Fruit fly (Drosophila melanogaster) whole organism, embryonic: ENCODE data around the gene CG8117.

ENCODE experiments used
- Atf3 ChIP-seq: fragments of 200-800 bp; sonication (Bioruptor generic); optimal IDR thresholded peaks from 3 replicates; lab custom pipeline; 2016; ENCODE audit warnings: missing biosample characterization, missing genetic modification characterization
- CG10274 ChIP-seq: fragments of 200-800 bp; sonication (Bioruptor generic); optimal IDR thresholded peaks from 3 replicates; lab custom pipeline; 2017; ENCODE audit warnings: missing biosample characterization, mild to moderate bottlenecking, missing genetic modification characterization
- CG11560 ChIP-seq: fragments of 200-800 bp; sonication (Bioruptor generic); IDR thresholded peaks from 3 replicates; pipeline ENCODE4 v1.3.6; 2022; ENCODE audit warnings: missing biosample characterization, missing genetic modification characterization
- CG12942 ChIP-seq: fragments of 200-800 bp; sonication (Bioruptor generic); optimal IDR thresholded peaks from 3 replicates; lab custom pipeline; 2016; ENCODE audit warnings: missing biosample characterization, missing genetic modification characterization
- CG13624 ChIP-seq: fragments of 200-800 bp; sonication (Bioruptor generic); optimal IDR thresholded peaks from 2 replicates; lab custom pipeline; 2016; ENCODE audit warnings: missing biosample characterization, missing genetic modification characterization
- CG14860 ChIP-seq: fragments of 200-800 bp; sonication (Bioruptor generic); IDR thresholded peaks from 3 replicates; pipeline ENCODE4 v1.3.6; 2022; ENCODE audit warnings: missing biosample characterization, missing genetic modification characterization; ENCODE audit not compliant: partially characterized antibody
- CG15696 ChIP-seq: fragments of 200-800 bp; sonication (Bioruptor generic); optimal IDR thresholded peaks from 2 replicates; lab custom pipeline; 2019; ENCODE audit warnings: missing biosample characterization, mild to moderate bottlenecking, missing genetic modification characterization, moderate library complexity
- CG16813 ChIP-seq: fragments of 200-800 bp; sonication (Bioruptor generic); IDR thresholded peaks from 3 replicates; pipeline ENCODE4 v1.3.6; 2022; ENCODE audit warnings: missing biosample characterization, missing genetic modification characterization; ENCODE audit not compliant: partially characterized antibody
- CG17802 ChIP-seq: fragments of 200-800 bp; sonication (Bioruptor generic); optimal IDR thresholded peaks from 2 replicates; lab custom pipeline; 2018; ENCODE audit warnings: missing biosample characterization, mild to moderate bottlenecking, missing genetic modification characterization, moderate library complexity
- CG17912 ChIP-seq: fragments of 200-800 bp; sonication (Bioruptor generic); optimal IDR thresholded peaks from 2 replicates; lab custom pipeline; 2018; ENCODE audit warnings: missing biosample characterization, mild to moderate bottlenecking, missing genetic modification characterization
- CG1832 ChIP-seq: fragments of 200-800 bp; sonication (Bioruptor generic); optimal IDR thresholded peaks from 2 replicates; lab custom pipeline; 2017; ENCODE audit warnings: missing biosample characterization, mild to moderate bottlenecking, missing genetic modification characterization, inconsistent platforms
- CG18599 ChIP-seq: fragments of 200-800 bp; sonication (Bioruptor generic); optimal IDR thresholded peaks from 3 replicates; lab custom pipeline; 2017; ENCODE audit warnings: missing biosample characterization, missing genetic modification characterization, mild to moderate bottlenecking, moderate library complexity, missing genetic modification reagents
- CG3281 ChIP-seq: fragments of 200-800 bp; sonication (Bioruptor generic); optimal IDR thresholded peaks from 3 replicates; lab custom pipeline; 2017; ENCODE audit warnings: missing biosample characterization, mild to moderate bottlenecking, missing genetic modification characterization
- CG34376 ChIP-seq: fragments of 200-800 bp; sonication (Bioruptor generic); optimal IDR thresholded peaks from 2 replicates; lab custom pipeline; 2018; ENCODE audit warnings: missing biosample characterization, mild to moderate bottlenecking, missing genetic modification characterization
- CG4404 ChIP-seq: fragments of 200-800 bp; sonication (Bioruptor generic); IDR thresholded peaks from 2 replicates; pipeline ENCODE4 v1.3.6; 2022; ENCODE audit warnings: missing biosample characterization, missing genetic modification characterization
- CG6654 ChIP-seq: fragments of 200-800 bp; sonication (Bioruptor generic); optimal IDR thresholded peaks from 2 replicates; lab custom pipeline; 2017; ENCODE audit warnings: missing biosample characterization, mild to moderate bottlenecking, missing genetic modification characterization
- CG7556 ChIP-seq: fragments of 200-800 bp; sonication (Bioruptor generic); optimal IDR thresholded peaks from 2 replicates; lab custom pipeline; 2017; ENCODE audit warnings: missing biosample characterization, mild to moderate bottlenecking, missing genetic modification characterization
- CG9932 ChIP-seq: fragments of 200-800 bp; sonication (Bioruptor generic); IDR thresholded peaks from 2 replicates; pipeline ENCODE4 v1.3.6; 2022; ENCODE audit warnings: missing biosample characterization, missing genetic modification characterization
- D19B ChIP-seq: fragments of 200-800 bp; sonication (Bioruptor generic); optimal IDR thresholded peaks from 2 replicates; lab custom pipeline; 2017; ENCODE audit warnings: missing biosample characterization, mild to moderate bottlenecking, missing genetic modification characterization
- Dip2 ChIP-seq: fragments of 200-800 bp; sonication (Bioruptor generic); IDR thresholded peaks from 2 replicates; pipeline ENCODE4 v1.3.6; 2022; ENCODE audit warnings: missing biosample characterization, missing genetic modification characterization
- Ets97D ChIP-seq: fragments of 200-800 bp; sonication (Bioruptor generic); optimal IDR thresholded peaks from 3 replicates; lab custom pipeline; 2016; ENCODE audit warnings: missing biosample characterization, missing genetic modification characterization
- Neu2 ChIP-seq: fragments of 200-800 bp; sonication (Bioruptor generic); optimal IDR thresholded peaks from 3 replicates; lab custom pipeline; 2016; ENCODE audit warnings: missing biosample characterization, missing genetic modification characterization, borderline replicate concordance
- Nf-YA ChIP-seq: fragments of 200-800 bp; sonication (Bioruptor generic); IDR thresholded peaks from 2 replicates; pipeline ENCODE4 v1.3.6; 2022; ENCODE audit warnings: missing biosample characterization, missing genetic modification characterization
- Scr ChIP-seq: fragments of 200-800 bp; sonication (Bioruptor generic); IDR thresholded peaks from 2 replicates; pipeline ENCODE4 v1.3.6; 2022; ENCODE audit warnings: missing biosample characterization, missing genetic modification characterization; ENCODE audit not compliant: partially characterized antibody
- Six4 ChIP-seq: fragments of 200-800 bp; sonication (Bioruptor generic); optimal IDR thresholded peaks from 2 replicates; lab custom pipeline; 2016; ENCODE audit warnings: missing biosample characterization, missing genetic modification characterization
- Sox102F ChIP-seq: fragments of 200-800 bp; sonication (Bioruptor generic); optimal IDR thresholded peaks from 2 replicates; lab custom pipeline; 2018; ENCODE audit warnings: missing biosample characterization, mild to moderate bottlenecking, missing genetic modification characterization, moderate library complexity
- Spps ChIP-seq: fragments of 200-800 bp; sonication (Bioruptor generic); optimal IDR thresholded peaks from 2 replicates; lab custom pipeline; 2018; ENCODE audit warnings: missing biosample characterization, mild to moderate bottlenecking, missing genetic modification characterization
- Taf1 ChIP-seq: fragments of 200-800 bp; sonication (Bioruptor generic); IDR thresholded peaks from 2 replicates; pipeline ENCODE4 v1.3.6; 2022; ENCODE audit warnings: missing biosample characterization, missing genetic modification characterization
- bsh ChIP-seq, 2 experiments: fragments of 200-800 bp; sonication (Bioruptor generic); optimal IDR thresholded peaks; 2 replicates each; lab custom pipeline; 2017 to 2018; ENCODE audit warnings: mild to moderate bottlenecking in 2 of 2, missing biosample characterization in 2 of 2, missing genetic modification characterization in 2 of 2, moderate library complexity in 1 of 2
- chm ChIP-seq: fragments of 200-800 bp; sonication (Bioruptor generic); IDR thresholded peaks from 2 replicates; pipeline ENCODE4 v1.3.6; 2022; ENCODE audit warnings: missing biosample characterization, missing genetic modification characterization
- chn ChIP-seq: fragments of 200-800 bp; sonication (Bioruptor generic); optimal IDR thresholded peaks from 2 replicates; lab custom pipeline; 2016; ENCODE audit warnings: missing biosample characterization, missing genetic modification characterization
- dati ChIP-seq: fragments of 200-800 bp; sonication (Bioruptor generic); IDR thresholded peaks from 2 replicates; pipeline ENCODE4 v1.3.6; 2022; ENCODE audit warnings: missing biosample characterization, missing genetic modification characterization
- emc ChIP-seq: fragments of 200-800 bp; sonication (Bioruptor generic); optimal IDR thresholded peaks from 2 replicates; lab custom pipeline; 2016; ENCODE audit warnings: missing biosample characterization, missing genetic modification characterization
- ems ChIP-seq: fragments of 200-800 bp; sonication (Bioruptor generic); optimal IDR thresholded peaks from 3 replicates; lab custom pipeline; 2016; ENCODE audit warnings: missing biosample characterization, missing genetic modification characterization
- en ChIP-seq: fragments of 200-800 bp; sonication (Bioruptor generic); optimal IDR thresholded peaks from 2 replicates; lab custom pipeline; 2016; ENCODE audit warnings: missing biosample characterization, missing genetic modification characterization
- ewg ChIP-seq: fragments of 200-800 bp; sonication (Bioruptor generic); optimal IDR thresholded peaks from 3 replicates; lab custom pipeline; 2017; ENCODE audit warnings: mild to moderate bottlenecking, missing biosample characterization, missing genetic modification reagents, missing genetic modification characterization
- ham ChIP-seq: fragments of 200-800 bp; sonication (Bioruptor generic); IDR thresholded peaks from 2 replicates; pipeline ENCODE4 v1.3.6; 2022; ENCODE audit warnings: missing biosample characterization, missing genetic modification characterization
- hkb ChIP-seq, 2 experiments: fragments of 200-800 bp in 1 of 2; fragments of >200 bp in 1 of 2; sonication (Bioruptor generic) in 1 of 2; IDR thresholded peaks in 1 of 2; optimal IDR thresholded peaks in 1 of 2; 2 replicates each; pipeline versions ENCODE4 v1.3.6 to Lab custom; 2017 to 2022; ENCODE audit warnings: missing biosample characterization in 1 of 2, missing genetic modification characterization in 1 of 2
- hth ChIP-seq: fragments of >200 bp; optimal IDR thresholded peaks from 2 replicates; lab custom pipeline; 2017; ENCODE audit warnings: inconsistent platforms
- mam ChIP-seq: fragments of 200-800 bp; sonication (Bioruptor generic); optimal IDR thresholded peaks from 3 replicates; lab custom pipeline; 2016; ENCODE audit warnings: missing biosample characterization, missing genetic modification characterization
- nmo ChIP-seq: fragments of 200-800 bp; sonication (Bioruptor generic); optimal IDR thresholded peaks from 2 replicates; lab custom pipeline; 2018; ENCODE audit warnings: missing biosample characterization, mild to moderate bottlenecking, missing genetic modification characterization, moderate library complexity
- p53 ChIP-seq: fragments of 200-800 bp; sonication (Bioruptor generic); optimal IDR thresholded peaks from 2 replicates; lab custom pipeline; 2016; ENCODE audit warnings: missing biosample characterization, missing genetic modification characterization
- prd ChIP-seq, 3 experiments: fragments of >200 bp in 2 of 3; fragments of 200-800 bp in 1 of 3; sonication (Bioruptor generic) in 1 of 3; optimal IDR thresholded peaks in 2 of 3; IDR thresholded peaks in 1 of 3; 2 replicates in 2 of 3; 3 replicates in 1 of 3; pipeline versions ENCODE4 v1.3.6 to Lab custom; 2017 to 2022; ENCODE audit warnings: missing biosample characterization in 1 of 3, missing genetic modification characterization in 1 of 3
- run ChIP-seq: fragments of 200-800 bp; sonication (Bioruptor generic); optimal IDR thresholded peaks from 3 replicates; lab custom pipeline; 2018; ENCODE audit warnings: missing biosample characterization, mild to moderate bottlenecking, missing genetic modification characterization
- scrt ChIP-seq: fragments of 200-800 bp; sonication (Bioruptor generic); optimal IDR thresholded peaks from 2 replicates; lab custom pipeline; 2018; ENCODE audit warnings: missing biosample characterization, mild to moderate bottlenecking, missing genetic modification characterization, moderate library complexity
- ttk ChIP-seq: fragments of 200-800 bp; sonication (Bioruptor generic); IDR thresholded peaks from 2 replicates; pipeline ENCODE4 v2.1.2; 2022; ENCODE audit warnings: missing biosample characterization, missing genetic modification characterization
- twi ChIP-seq: fragments of 200-800 bp; optimal IDR thresholded peaks from 2 replicates; lab custom pipeline; 2019; ENCODE audit warnings: missing biosample characterization, mild to moderate bottlenecking, missing genetic modification characterization, moderate library complexity
- zen ChIP-seq: fragments of 200-800 bp; sonication (Bioruptor generic); optimal IDR thresholded peaks from 3 replicates; lab custom pipeline; 2018; ENCODE audit warnings: missing biosample characterization, mild to moderate bottlenecking, missing genetic modification characterization, moderate library complexity
- zfh2 ChIP-seq: fragments of 200-800 bp; sonication (Bioruptor generic); optimal IDR thresholded peaks from 2 replicates; lab custom pipeline; 2016; ENCODE audit warnings: missing biosample characterization, missing genetic modification characterization

The CG8117 gene

dm6 chrX:15622970-15623402, 21.0 kb upstream of the CG8117 start (continued):
- peak; percentile 57 for TF ChIP-seq Six4 (GFP tag; lab: Kevin White, UChicago)
- peak; percentile 18 for TF ChIP-seq chn (GFP tag; lab: Kevin White, UChicago)
- peak; percentile 52; the same call in 1 of the 2 replicates for TF ChIP-seq dati (GFP tag; lab: Robert Waterston, UW)
- TF ChIP-seq ewg (GFP tag; lab: Kevin White, UChicago): peak; percentile 61
- peak; percentile 82 for TF ChIP-seq mam (GFP tag; lab: Kevin White, UChicago)
- TF ChIP-seq Nf-YA (GFP tag; lab: Robert Waterston, UW): peak; percentile 73
- TF ChIP-seq bsh (GFP tag; optimal IDR thresholded peaks at IDR 0.05; lab: Kevin White, UChicago): peak; percentile 3 to 71
- peak; percentile 40 for TF ChIP-seq D19B (GFP tag; lab: Kevin White, UChicago)
- no peak for TF ChIP-seq CG15696
- peak; percentile 69 for TF ChIP-seq Taf1 (GFP tag; lab: Robert Waterston, UW)
- peak; percentile 56 for TF ChIP-seq emc (GFP tag; lab: Kevin White, UChicago)
- no peak for TF ChIP-seq CG4404
- TF ChIP-seq CG1832 (GFP tag; lab: Kevin White, UChicago): no peak
- TF ChIP-seq CG11560 (tag; lab: Robert Waterston, UW): peak; percentile 71
- peak; percentile 92 for TF ChIP-seq CG9932
- peak; percentile 25 for TF ChIP-seq Ets97D (GFP tag; lab: Kevin White, UChicago)
- peak; percentile 55 for TF ChIP-seq ems (GFP tag; lab: Kevin White, UChicago)
- TF ChIP-seq zen: peak; percentile 13
- no peak for TF ChIP-seq CG17912 (GFP tag; lab: Kevin White, UChicago)
- TF ChIP-seq hkb (optimal IDR thresholded peaks at IDR 0.05; lab: Kevin White, UChicago): no peak
- peak; percentile 92 for TF ChIP-seq hkb (GFP tag; IDR thresholded peaks at IDR 0.05; lab: Robert Waterston, UW)
- TF ChIP-seq CG6654 (GFP tag; lab: Kevin White, UChicago): peak; percentile 29
- TF ChIP-seq run (tag; lab: Kevin White, UChicago): peak; percentile 22
- TF ChIP-seq Sox102F (GFP tag; lab: Kevin White, UChicago): peak; percentile 85
- no peak for TF ChIP-seq twi (tag; lab: Kevin White, UChicago)
- peak; percentile 58 for TF ChIP-seq en (GFP tag; lab: Kevin White, UChicago)
- no peak for TF ChIP-seq Spps (tag; lab: Kevin White, UChicago)
- TF ChIP-seq hth (lab: Kevin White, UChicago): no peak
- no peak; the same call in 1 of the 2 replicates for TF ChIP-seq ham (GFP tag; lab: Robert Waterston, UW)
- TF ChIP-seq CG17802 (tag; lab: Kevin White, UChicago): peak; percentile 26
- TF ChIP-seq p53: peak; percentile 53
- TF ChIP-seq CG34376 (GFP tag; lab: Kevin White, UChicago): no peak
- 0 out of 2 replicates have a peak, but pooled peaks have one; percentile 50 for TF ChIP-seq chm (GFP tag; lab: Robert Waterston, UW)
- peak; percentile 49 for TF ChIP-seq CG10274 (GFP tag; lab: Kevin White, UChicago)
- no peak for TF ChIP-seq prd (optimal IDR thresholded peaks at IDR 0.05; lab: Kevin White, UChicago)
- peak; percentile 90 for TF ChIP-seq prd (GFP tag; IDR thresholded peaks at IDR 0.05; lab: Robert Waterston, UW)
- no peak for TF ChIP-seq CG14860 (GFP tag; lab: Robert Waterston, UW)
- no peak for TF ChIP-seq Dip2 (GFP tag; lab: Robert Waterston, UW)
- TF ChIP-seq nmo (GFP tag; lab: Kevin White, UChicago): peak; percentile 73
- no peak for TF ChIP-seq Scr (GFP tag; lab: Robert Waterston, UW)
- TF ChIP-seq CG16813 (GFP tag; lab: Robert Waterston, UW): no peak
- peak; percentile 77 for TF ChIP-seq CG13624
- no peak for TF ChIP-seq Neu2
- TF ChIP-seq CG12942: peak; percentile 57
- peak; percentile 71 for TF ChIP-seq CG7556
- peak; percentile 53 for TF ChIP-seq scrt (GFP tag; lab: Kevin White, UChicago)
- peak; percentile 40 for TF ChIP-seq Atf3 (GFP tag; lab: Kevin White, UChicago)
- TF ChIP-seq CG18599 (GFP tag; lab: Kevin White, UChicago): peak; percentile 81
- peak; percentile 74 for TF ChIP-seq CG3281 (GFP tag; lab: Kevin White, UChicago)
- peak; percentile 80 for TF ChIP-seq zfh2 (GFP tag; lab: Kevin White, UChicago)
- TF ChIP-seq ttk (GFP tag; lab: Robert Waterston, UW): peak; percentile 90
